Fruit fly (Drosophila melanogaster) whole organism, pupa: ENCODE data around the gene CG17097.
A peak's percentile ranks its signal among the peaks of the same experiment; 100 is the strongest.

Experiments
- CG10348 ChIP-seq: fragments of 200-800 bp; sonication (Bioruptor generic); IDR thresholded peaks from 2 replicates; pipeline ENCODE4 v1.3.6; 2022; ENCODE audit warnings: missing biosample characterization, missing genetic modification characterization
- CG12605 ChIP-seq: fragments of 200-800 bp; sonication (Bioruptor generic); IDR thresholded peaks from 2 replicates; pipeline ENCODE4 v1.3.6; 2022; ENCODE audit warnings: missing biosample characterization, missing genetic modification characterization
- CG13204 ChIP-seq: fragments of 200-800 bp; sonication (Bioruptor generic); optimal IDR thresholded peaks from 2 replicates; lab custom pipeline; 2018; ENCODE audit warnings: missing biosample characterization, mild to moderate bottlenecking, missing genetic modification characterization, moderate library complexity
- CG14655 ChIP-seq: fragments of 200-800 bp; sonication (Bioruptor generic); optimal IDR thresholded peaks from 3 replicates; lab custom pipeline; 2017; ENCODE audit warnings: mild to moderate bottlenecking, missing biosample characterization, missing genetic modification reagents, missing genetic modification characterization
- CG15710 ChIP-seq: fragments of 200-800 bp; sonication (Bioruptor generic); optimal IDR thresholded peaks from 2 replicates; lab custom pipeline; 2018; ENCODE audit warnings: missing biosample characterization, mild to moderate bottlenecking, missing genetic modification characterization, moderate library complexity
- CG17806 ChIP-seq: fragments of 200-800 bp; sonication (Bioruptor generic); optimal IDR thresholded peaks from 2 replicates; lab custom pipeline; 2018; ENCODE audit warnings: missing biosample characterization, mild to moderate bottlenecking, missing genetic modification characterization, moderate library complexity
- CG32121 ChIP-seq: fragments of 200-800 bp; sonication (Bioruptor generic); IDR thresholded peaks from 2 replicates; pipeline ENCODE4 v1.3.6; 2022; ENCODE audit warnings: missing biosample characterization, missing genetic modification characterization
- CG34367 ChIP-seq: fragments of 200-800 bp; sonication (Bioruptor generic); optimal IDR thresholded peaks from 2 replicates; lab custom pipeline; 2018; ENCODE audit warnings: missing biosample characterization, mild to moderate bottlenecking, missing genetic modification characterization
- CG4496 ChIP-seq: fragments of 200-800 bp; sonication (Bioruptor generic); IDR thresholded peaks from 3 replicates; pipeline ENCODE4 v1.3.6; 2022; ENCODE audit warnings: missing biosample characterization, missing genetic modification characterization
- CG8159 ChIP-seq: fragments of 200-800 bp; sonication (Bioruptor generic); optimal IDR thresholded peaks from 3 replicates; lab custom pipeline; 2018; ENCODE audit warnings: missing biosample characterization, mild to moderate bottlenecking, missing genetic modification characterization, moderate library complexity
- CG8301 ChIP-seq: fragments of 200-800 bp; sonication (Bioruptor generic); optimal IDR thresholded peaks from 2 replicates; lab custom pipeline; 2018; ENCODE audit warnings: missing biosample characterization, mild to moderate bottlenecking, missing genetic modification characterization
- CG9948 ChIP-seq: fragments of 200-800 bp; sonication (Bioruptor generic); optimal IDR thresholded peaks from 2 replicates; lab custom pipeline; 2018; ENCODE audit warnings: missing biosample characterization, mild to moderate bottlenecking, missing genetic modification characterization, moderate library complexity
- D1 ChIP-seq: fragments of 200-800 bp; sonication (Bioruptor generic); optimal IDR thresholded peaks from 2 replicates; lab custom pipeline; 2018; ENCODE audit warnings: missing biosample characterization, mild to moderate bottlenecking, missing genetic modification characterization, moderate library complexity
- EcR ChIP-seq: fragments of 200-800 bp; sonication (Bioruptor generic); optimal IDR thresholded peaks from 3 replicates; lab custom pipeline; 2019; ENCODE audit warnings: missing biosample characterization, missing genetic modification characterization, mild to moderate bottlenecking, moderate library complexity, missing genetic modification reagents
- Ets98B ChIP-seq: fragments of 200-800 bp; sonication (Bioruptor generic); IDR thresholded peaks from 2 replicates; pipeline ENCODE4 v1.3.6; 2022; ENCODE audit warnings: missing biosample characterization, missing genetic modification characterization
- Pif1A ChIP-seq: fragments of 200-800 bp; sonication (Bioruptor generic); optimal IDR thresholded peaks from 3 replicates; lab custom pipeline; 2016; ENCODE audit warnings: missing biosample characterization, missing genetic modification characterization
- Pif1B ChIP-seq: fragments of 200-800 bp; sonication (Bioruptor generic); optimal IDR thresholded peaks from 3 replicates; lab custom pipeline; 2016; ENCODE audit warnings: missing biosample characterization, missing genetic modification characterization
- Snoo ChIP-seq: fragments of 200-800 bp; sonication (Bioruptor generic); optimal IDR thresholded peaks from 3 replicates; lab custom pipeline; 2017; ENCODE audit warnings: missing biosample characterization, mild to moderate bottlenecking, missing genetic modification characterization, inconsistent platforms
- fd96Ca ChIP-seq: fragments of 200-800 bp; sonication (Bioruptor generic); IDR thresholded peaks from 3 replicates; pipeline ENCODE4 v1.3.6; 2022; ENCODE audit warnings: missing biosample characterization, missing genetic modification characterization
- gl ChIP-seq: fragments of 200-800 bp; sonication (Bioruptor generic); optimal IDR thresholded peaks from 2 replicates; lab custom pipeline; 2018; ENCODE audit warnings: missing biosample characterization, mild to moderate bottlenecking, missing genetic modification characterization
- rn ChIP-seq: fragments of 200-800 bp; sonication (Bioruptor generic); IDR thresholded peaks from 2 replicates; pipeline ENCODE4 v1.3.6; 2022; ENCODE audit warnings: missing biosample characterization, missing genetic modification characterization

CG17097 gene

DNA sequence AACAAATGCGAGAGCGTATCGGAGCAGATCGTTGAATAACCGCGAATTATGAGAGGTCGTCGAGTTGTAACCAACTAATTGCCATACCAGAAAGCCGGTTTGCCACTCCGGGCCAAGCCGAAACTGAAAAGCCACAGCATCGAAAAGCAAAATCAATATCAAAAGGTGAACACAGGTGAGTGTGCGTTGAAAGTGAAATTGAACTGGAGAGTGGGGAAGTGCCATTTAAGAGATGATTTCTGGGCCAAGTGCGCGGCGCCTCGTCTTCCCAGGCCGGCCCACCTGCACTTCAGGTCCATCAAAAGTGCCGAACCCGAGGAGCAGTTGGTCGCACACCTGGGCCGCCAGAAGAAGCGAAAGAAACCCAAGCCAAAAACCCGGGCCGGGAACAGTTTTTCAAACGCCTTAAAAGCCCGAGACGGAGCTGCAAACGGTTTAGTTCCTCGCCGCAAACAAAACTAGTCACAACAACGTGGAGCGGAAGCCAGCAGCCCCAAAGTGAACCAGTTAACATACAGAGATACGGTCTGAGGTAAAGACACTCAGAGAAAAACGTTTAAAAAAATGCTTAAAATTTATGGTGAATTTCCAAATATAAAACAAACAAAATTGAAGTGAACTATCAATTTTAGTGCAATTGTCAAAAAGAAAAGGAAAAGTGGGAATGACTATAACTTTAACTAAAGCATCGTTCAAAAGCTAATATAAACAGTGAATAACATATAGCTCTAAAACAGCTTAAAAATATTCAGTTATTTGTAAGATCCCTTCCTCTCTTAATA lies 30.9 kb downstream of the CG17097 start, which contains the start of gene CG17104:
Gene CG17104 (plus strand): TSS at position 266 of the 782 bp plus-strand sequence.
- no peak for TF ChIP-seq fd96Ca (GFP tag; lab: Robert Waterston, UW)
- no peak for TF ChIP-seq CG13204
- TF ChIP-seq Pif1A: peak; percentile 63
- TF ChIP-seq CG14655: peak; percentile 70
- TF ChIP-seq Pif1B (GFP tag; lab: Kevin White, UChicago): peak; percentile 58
- TF ChIP-seq Ets98B: peak; percentile 71
- peak; percentile 53 for TF ChIP-seq CG9948 (tag; lab: Kevin White, UChicago)
- peak; percentile 35 for TF ChIP-seq CG34367 (tag; lab: Kevin White, UChicago)
- peak; percentile 67 for TF ChIP-seq CG17806 (tag; lab: Kevin White, UChicago)
- TF ChIP-seq CG32121 (GFP tag; lab: Robert Waterston, UW): peak; percentile 57; the same call in 1 of the 2 replicates
- peak; percentile 69 for TF ChIP-seq CG15710 (tag; lab: Kevin White, UChicago)
- TF ChIP-seq CG12605: peak; percentile 21; the same call in 1 of the 2 replicates
- peak; percentile 74 for TF ChIP-seq CG8301 (tag; lab: Kevin White, UChicago)
- no peak for TF ChIP-seq EcR
- TF ChIP-seq CG4496: peak; percentile 78
- TF ChIP-seq rn: peak; percentile 42; the same call in 1 of the 2 replicates
- TF ChIP-seq CG8159: peak; percentile 69
- TF ChIP-seq CG10348: no peak
- TF ChIP-seq gl: no peak
- peak; percentile 35 for TF ChIP-seq D1 (tag; lab: Kevin White, UChicago)
- TF ChIP-seq Snoo: no peak

DNA sequence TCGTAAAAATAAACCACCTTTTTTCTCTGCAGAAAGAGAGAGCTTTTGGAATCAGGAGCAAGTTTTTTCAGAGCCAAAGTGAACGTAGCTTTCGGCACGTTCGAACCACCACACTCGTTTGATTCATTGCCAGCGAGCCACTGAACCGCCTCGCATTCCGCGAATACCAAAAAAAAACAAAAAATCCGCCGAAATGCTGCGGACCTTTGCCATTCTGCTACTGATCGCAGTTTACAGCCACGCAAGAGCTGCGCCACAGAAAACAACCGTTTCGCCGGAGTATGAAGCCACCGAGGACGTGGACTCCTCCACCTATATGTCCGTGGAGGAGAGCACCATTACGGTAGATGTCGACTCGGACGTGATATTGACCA lies 31.5 kb downstream of the CG17097 start:
- no peak for TF ChIP-seq CG12605
- TF ChIP-seq CG15710 (tag; lab: Kevin White, UChicago): no peak
- no peak for TF ChIP-seq EcR
- no peak for TF ChIP-seq CG13204
- TF ChIP-seq CG32121 (GFP tag; lab: Robert Waterston, UW): no peak
- TF ChIP-seq CG34367 (tag; lab: Kevin White, UChicago): no peak
- TF ChIP-seq gl: no peak
- no peak for TF ChIP-seq CG4496
- TF ChIP-seq CG9948 (tag; lab: Kevin White, UChicago): no peak
- no peak for TF ChIP-seq Pif1A
- no peak for TF ChIP-seq fd96Ca (GFP tag; lab: Robert Waterston, UW)
- no peak for TF ChIP-seq D1 (tag; lab: Kevin White, UChicago)
- no peak for TF ChIP-seq CG14655
- no peak for TF ChIP-seq CG8301 (tag; lab: Kevin White, UChicago)
- TF ChIP-seq Snoo: no peak
- no peak for TF ChIP-seq CG10348
- TF ChIP-seq CG8159: no peak

DNA sequence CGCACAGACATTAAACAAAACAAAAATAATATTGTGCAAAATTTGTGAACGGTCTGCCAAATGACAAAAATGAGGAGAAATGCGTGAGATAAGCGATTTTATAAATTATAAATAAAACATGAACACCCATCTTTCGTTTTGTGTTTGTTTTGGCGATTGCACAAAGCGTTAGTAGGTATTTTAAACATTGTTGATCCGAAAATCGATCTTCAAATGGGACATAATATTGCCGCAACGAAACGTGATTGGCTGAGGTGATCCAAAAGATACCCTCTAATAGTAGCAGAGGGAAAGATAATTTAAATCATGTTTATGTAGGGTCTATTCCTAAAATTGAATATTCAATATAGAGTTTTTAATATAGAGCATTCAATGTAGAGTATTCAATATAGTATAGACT lies 33.4 kb downstream of the CG17097 start:
- TF ChIP-seq CG32121 (GFP tag; lab: Robert Waterston, UW): 0 out of 2 replicates have a peak, but pooled peaks have one; percentile 25
- no peak for TF ChIP-seq Pif1A
- TF ChIP-seq CG14655: no peak
- TF ChIP-seq Ets98B: peak; percentile 16; the same call in 1 of the 2 replicates
- TF ChIP-seq, all 21 proteins: peak for 2

DNA sequence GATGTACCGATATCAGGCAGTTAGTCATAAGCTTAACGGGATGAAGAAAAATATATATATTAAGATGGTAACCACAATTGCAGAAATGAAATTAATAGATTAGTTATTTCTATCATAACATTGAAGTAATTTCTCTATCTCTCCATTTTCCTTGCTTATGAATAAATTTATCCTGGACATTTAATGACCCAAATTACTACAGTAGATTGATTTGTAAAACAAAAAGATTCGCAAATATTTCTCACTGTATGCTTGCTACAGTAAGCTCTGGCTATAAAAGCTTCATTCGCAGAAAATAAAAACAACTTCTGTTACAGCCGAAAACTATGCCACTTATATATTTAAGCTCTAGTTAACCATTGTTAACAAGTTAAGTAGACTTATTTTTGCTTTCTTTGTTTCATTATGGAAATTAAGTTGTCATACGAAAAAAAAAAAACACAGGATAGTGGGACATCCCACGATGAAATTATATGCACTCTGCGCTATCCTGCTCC lies 34.4 kb downstream of the CG17097 start, which contains the start of gene CG17105:
Gene CG17105 (plus strand): TSS at position 447 of the 497 bp plus-strand sequence.
- TF ChIP-seq CG4496: 0 out of 3 replicates have a peak, but pooled peaks have one; percentile 20
- no peak for TF ChIP-seq CG32121 (GFP tag; lab: Robert Waterston, UW)

DNA sequence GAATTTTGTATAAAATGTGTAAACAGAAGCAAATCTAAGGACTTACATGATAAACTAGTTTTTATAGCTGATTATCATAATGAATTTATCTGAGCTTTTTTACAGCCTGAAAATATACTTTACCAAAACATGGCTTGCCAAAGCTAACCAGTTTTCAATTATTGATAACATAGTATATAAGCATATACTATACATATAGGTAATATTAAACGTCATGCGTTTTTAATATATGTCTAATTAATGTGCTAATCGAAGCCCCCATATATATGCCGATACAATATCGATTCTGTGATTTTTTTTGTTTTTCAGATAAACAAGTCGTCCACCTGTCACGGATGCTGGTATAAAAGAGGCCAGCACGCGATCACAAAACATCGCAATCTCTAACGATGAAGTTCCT lies 35.4 kb downstream of the CG17097 start, which contains the start of gene CG17107:
Gene CG17107 (plus strand): TSS at position 301 of the 400 bp plus-strand sequence.
- no peak for TF ChIP-seq Pif1B (GFP tag; lab: Kevin White, UChicago)
- TF ChIP-seq CG12605: no peak
- TF ChIP-seq rn: no peak
- no peak for TF ChIP-seq CG32121 (GFP tag; lab: Robert Waterston, UW)
- no peak for TF ChIP-seq CG9948 (tag; lab: Kevin White, UChicago)
- no peak for TF ChIP-seq CG4496
- no peak for TF ChIP-seq D1 (tag; lab: Kevin White, UChicago)
- no peak for TF ChIP-seq Ets98B
- TF ChIP-seq EcR: no peak

DNA sequence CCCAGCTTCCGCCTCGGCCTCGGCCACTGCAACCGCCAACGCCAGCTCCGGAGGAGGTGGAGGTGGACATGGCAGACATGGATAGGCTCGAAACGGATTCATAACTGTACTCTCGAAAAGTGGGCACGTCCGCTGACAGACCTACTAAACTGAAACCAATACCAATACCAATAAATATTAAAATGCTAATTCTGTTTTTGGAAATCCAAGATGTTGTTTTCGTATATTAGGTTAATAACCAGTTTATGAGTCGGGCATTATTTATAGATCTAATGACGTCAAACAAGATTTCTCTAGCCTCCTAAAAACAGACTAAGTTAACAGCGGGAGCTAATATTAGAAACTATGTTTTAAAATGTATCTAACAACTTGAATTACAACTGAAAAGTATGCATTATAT lies 36.0 kb downstream of the CG17097 start:
- TF ChIP-seq CG13204 (no peak), EcR (no peak), fd96Ca (GFP tag; lab: Robert Waterston, UW) (no peak), D1 (tag; lab: Kevin White, UChicago) (no peak), Snoo (no peak), Pif1B (GFP tag; lab: Kevin White, UChicago) (no peak), CG4496 (no peak), CG9948 (tag; lab: Kevin White, UChicago) (no peak), Pif1A (no peak), CG10348 (no peak)

DNA sequence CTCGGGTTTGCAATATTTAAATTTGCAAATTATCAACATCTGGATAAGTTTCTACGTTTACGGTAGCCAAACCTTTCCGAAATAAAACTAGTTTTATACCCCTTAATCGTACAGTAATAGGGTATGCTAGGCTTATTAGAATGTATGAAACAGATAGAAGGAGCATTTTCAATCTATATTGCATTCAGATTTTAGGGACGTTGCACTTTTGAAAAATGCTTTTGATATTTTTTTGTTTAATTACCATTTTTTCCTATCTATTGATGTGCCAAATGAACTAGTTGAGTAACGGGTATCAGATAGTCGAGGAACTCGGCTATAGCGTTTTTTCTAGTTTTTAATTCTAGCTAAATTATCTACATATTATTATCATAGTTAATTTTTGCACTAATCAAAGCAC lies 36.7 kb downstream of the CG17097 start:
- TF ChIP-seq CG8301 (tag; lab: Kevin White, UChicago) (no peak), CG4496 (no peak), CG34367 (tag; lab: Kevin White, UChicago) (no peak), Pif1A (no peak), CG32121 (GFP tag; lab: Robert Waterston, UW) (no peak), Pif1B (GFP tag; lab: Kevin White, UChicago) (no peak), CG13204 (no peak), CG17806 (tag; lab: Kevin White, UChicago) (no peak)
